Fruit fly (Drosophila melanogaster): ENCODE measurements around the gene TTLL3B.
A peak's percentile ranks its signal among the peaks of the same experiment; 100 is the strongest.

The TTLL3B gene

DNA sequence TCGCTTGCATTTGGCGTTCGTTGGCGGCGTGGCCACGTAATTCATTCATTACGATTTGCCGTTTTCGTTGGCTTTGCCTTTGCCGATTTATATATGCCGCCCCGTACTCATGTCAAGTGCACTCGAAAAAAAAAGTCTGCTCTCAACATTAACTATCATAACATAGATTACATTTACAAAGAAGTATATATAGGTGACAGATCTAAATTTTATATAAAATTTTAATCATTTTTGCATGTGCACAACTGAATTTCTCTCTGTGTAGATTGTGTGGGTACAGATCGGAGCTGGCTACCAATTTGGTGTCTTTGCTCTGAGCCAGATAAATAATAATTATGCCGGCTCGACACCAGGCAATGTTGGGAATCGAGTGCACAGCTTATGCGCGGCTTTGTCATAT is 34.3 kb upstream of the TTLL3B start (continued):
- TF ChIP-seq tgo (GFP tag; IDR thresholded peaks at IDR 0.05) (peak; percentile 58), ase (GFP tag; IDR thresholded peaks at IDR 0.05) (peak; percentile 59; the same call in 1 of the 3 replicates), Hmx (GFP tag; optimal IDR thresholded peaks at IDR 0.05) (no peak), H2.0 (GFP tag; IDR thresholded peaks at IDR 0.05) (peak; percentile 40), mirr (GFP tag; optimal IDR thresholded peaks at IDR 0.05) (no peak), tll (GFP tag; optimal IDR thresholded peaks at IDR 0.05) (no peak), CG9932 (GFP tag; IDR thresholded peaks at IDR 0.05) (peak; percentile 37; the same call in 1 of the 2 replicates), CG8924 (tag; optimal IDR thresholded peaks at IDR 0.05) (peak; percentile 50), Hr3 (GFP tag; optimal IDR thresholded peaks at IDR 0.05) (peak; percentile 29), CG8388 (GFP tag; optimal IDR thresholded peaks at IDR 0.05) (peak; percentile 29), Xbp1 (GFP tag; optimal IDR thresholded peaks at IDR 0.05) (peak; percentile 50), CG3281 (GFP tag; optimal IDR thresholded peaks at IDR 0.05) (no peak), CG17328 (GFP tag; IDR thresholded peaks at IDR 0.05) (peak; percentile 75), exex (tag; optimal IDR thresholded peaks at IDR 0.05) (no peak), pum (GFP tag; optimal IDR thresholded peaks at IDR 0.05) (peak; percentile 38), CG12155 (GFP tag; optimal IDR thresholded peaks at IDR 0.05) (no peak), chinmo (GFP tag; IDR thresholded peaks at IDR 0.05; ENCODE audit: partially characterized antibody) (no peak), klu (GFP tag; IDR thresholded peaks at IDR 0.05) (no peak), eve (GFP tag; optimal IDR thresholded peaks at IDR 0.05) (no peak), Nf-YC (tag; optimal IDR thresholded peaks at IDR 0.05) (no peak), dysf (GFP tag; IDR thresholded peaks at IDR 0.05) (peak; percentile 67), CG17802 (tag; optimal IDR thresholded peaks at IDR 0.05) (no peak), NK7.1 (GFP tag; optimal IDR thresholded peaks at IDR 0.05) (no peak), CG4730 (GFP tag; IDR thresholded peaks at IDR 0.05) (0 out of 2 replicates have a peak, but pooled peaks have one; percentile 42), Antp (GFP tag; optimal IDR thresholded peaks at IDR 0.05) (peak; percentile 9), Gsc (GFP tag; IDR thresholded peaks at IDR 0.05) (no peak), lilli (GFP tag; optimal IDR thresholded peaks at IDR 0.05) (peak; percentile 44), Doc3 (GFP tag; IDR thresholded peaks at IDR 0.05; ENCODE audit: partially characterized antibody) (no peak), Optix (GFP tag; IDR thresholded peaks at IDR 0.05) (no peak), CG9437 (GFP tag; optimal IDR thresholded peaks at IDR 0.05) (no peak), CG9727 (GFP tag; optimal IDR thresholded peaks at IDR 0.05) (peak; percentile 62), Abd-B (GFP tag; optimal IDR thresholded peaks at IDR 0.05) (peak; percentile 13), Max (GFP tag; optimal IDR thresholded peaks at IDR 0.05) (peak; percentile 14), dm (GFP tag; optimal IDR thresholded peaks at IDR 0.05) (no peak), CG11695 (GFP tag; IDR thresholded peaks at IDR 0.05) (peak; percentile 20; the same call in 1 of the 3 replicates), rib (GFP tag; IDR thresholded peaks at IDR 0.05) (no peak), br (optimal IDR thresholded peaks at IDR 0.05) (no peak), dpn (GFP tag; optimal IDR thresholded peaks at IDR 0.05) (peak in 1 of 2 experiments; percentile 59), CG6272 (GFP tag; IDR thresholded peaks at IDR 0.05) (no peak), E2f2 (GFP tag; IDR thresholded peaks at IDR 0.05) (peak; percentile 29; the same call in 1 of the 2 replicates), CG34376 (GFP tag; optimal IDR thresholded peaks at IDR 0.05) (no peak), dmrt99B (tag; optimal IDR thresholded peaks at IDR 0.05) (peak; percentile 48), gcm2 (GFP tag; optimal IDR thresholded peaks at IDR 0.05) (no peak), twi (tag; optimal IDR thresholded peaks at IDR 0.05) (no peak), eyg (GFP tag; optimal IDR thresholded peaks at IDR 0.05) (no peak), fd64A (GFP tag; optimal IDR thresholded peaks at IDR 0.05) (no peak), toy (GFP tag; IDR thresholded peaks at IDR 0.05) (no peak), CG7839 (tag; optimal IDR thresholded peaks at IDR 0.05) (peak; percentile 58), wor (GFP tag; IDR thresholded peaks at IDR 0.05) (no peak)
